Worm (Caenorhabditis elegans) whole organism, L1 larva: ENCODE measurements around the gene hsd-2.

Source experiments
- F16B12.6 ChIP-seq: fragments of 150-350 bp; optimal IDR thresholded peaks from 2 replicates; lab custom pipeline; 2014; ENCODE audit warnings: missing biosample characterization, missing genetic modification characterization
- efl-1 ChIP-seq, 4 experiments: fragments of 150-350 bp; optimal IDR thresholded peaks in 3 of 4; peaks in 1 of 4; 1 replicate in 1 of 4; 2 replicates in 3 of 4; lab custom pipeline; 2014; ENCODE audit warnings: missing biosample characterization in 2 of 4, missing genetic modification characterization in 2 of 4, missing genetic modification reagents in 2 of 4
- fkh-4 ChIP-seq: sonication (generic microtip); optimal IDR thresholded peaks from 2 replicates; lab custom pipeline; 2016; ENCODE audit warnings: missing compliant biosample characterization, missing genetic modification characterization, borderline replicate concordance
- hlh-4 ChIP-seq: sonication (generic microtip); optimal IDR thresholded peaks from 2 replicates; lab custom pipeline; 2016; ENCODE audit warnings: mild to moderate bottlenecking, missing genetic modification characterization, missing compliant biosample characterization
- nhr-76 ChIP-seq: sonication (generic microtip); optimal IDR thresholded peaks from 2 replicates; lab custom pipeline; 2017; ENCODE audit warnings: missing biosample characterization, missing genetic modification characterization
- skn-1 ChIP-seq: fragments of 150-350 bp; optimal IDR thresholded peaks from 2 replicates; lab custom pipeline; 2014; ENCODE audit warnings: missing biosample characterization, missing genetic modification characterization
- ztf-11 ChIP-seq, 2 experiments: sonication (generic microtip); optimal IDR thresholded peaks; 2 replicates each; lab custom pipeline; 2016 to 2017; ENCODE audit warnings: missing genetic modification characterization in 2 of 2, missing biosample characterization in 1 of 2, missing compliant biosample characterization in 1 of 2

- no peak for TF ChIP-seq F16B12.6 (tag; lab: Kevin White, UChicago)
- TF ChIP-seq nhr-76 (tag; lab: Kevin White, UChicago) = no peak
- TF ChIP-seq skn-1 (tag; lab: Kevin White, UChicago) = no peak
- no peak for TF ChIP-seq ztf-11 (tag; optimal IDR thresholded peaks at IDR 0.05; lab: Kevin White, UChicago)
- TF ChIP-seq hlh-4 = no peak
- no peak for TF ChIP-seq efl-1 (optimal IDR thresholded peaks at IDR 0.05; lab: Kevin White, UChicago)
- TF ChIP-seq efl-1 (GFP tag; optimal IDR thresholded peaks at IDR 0.05 in 1 of 2; lab: Kevin White, UChicago) = no peak
- no peak for TF ChIP-seq fkh-4
Observed at ce11 chrX:5038812-5039211, 33.8 kb downstream of the hsd-2 start.
